Worm (Caenorhabditis elegans) whole organism, mixed stage, embryonic: ENCODE measurements around the gene Y53F4B.14.

Source experiments
- M03D4.4 ChIP-seq: sonication (generic microtip); optimal IDR thresholded peaks from 2 replicates; lab custom pipeline; 2017; ENCODE audit warnings: mild to moderate bottlenecking, missing genetic modification characterization, missing compliant biosample characterization
- bed-3 ChIP-seq: fragments of 200-800 bp; sonication (Bioruptor generic); optimal IDR thresholded peaks from 3 replicates; lab custom pipeline; 2018; ENCODE audit warnings: mild to moderate bottlenecking, missing genetic modification characterization, moderate library complexity, missing compliant biosample characterization
- ceh-43 ChIP-seq: fragments of 200-800 bp; sonication (Bioruptor generic); optimal IDR thresholded peaks from 2 replicates; lab custom pipeline; 2018; ENCODE audit warnings: mild to moderate bottlenecking, missing genetic modification characterization, moderate library complexity, missing compliant biosample characterization
- drap-1 ChIP-seq: fragments of 200-800 bp; sonication (Bioruptor generic); optimal IDR thresholded peaks from 3 replicates; lab custom pipeline; 2018; ENCODE audit warnings: mild to moderate bottlenecking, missing genetic modification characterization, missing compliant biosample characterization
- elt-1 ChIP-seq: sonication (generic microtip); optimal IDR thresholded peaks from 2 replicates; lab custom pipeline; 2017; ENCODE audit warnings: missing genetic modification characterization, mild to moderate bottlenecking, missing compliant biosample characterization, antibody characterized with exemption, moderate library complexity, borderline replicate concordance; ENCODE audit not compliant: insufficient read depth
- elt-3 ChIP-seq: fragments of 150-350 bp; optimal IDR thresholded peaks from 2 replicates; lab custom pipeline; 2014; ENCODE audit warnings: missing biosample characterization, missing genetic modification characterization
- flh-1 ChIP-seq: fragments of 200-800 bp; sonication (Bioruptor generic); optimal IDR thresholded peaks from 2 replicates; lab custom pipeline; 2018; ENCODE audit warnings: mild to moderate bottlenecking, missing genetic modification characterization, moderate library complexity, missing compliant biosample characterization
- ham-2 ChIP-seq: fragments of 200-800 bp; sonication (Bioruptor generic); optimal IDR thresholded peaks from 2 replicates; lab custom pipeline; 2018; ENCODE audit warnings: mild to moderate bottlenecking, missing genetic modification characterization, missing compliant biosample characterization
- lin-13 ChIP-seq: fragments of 150-350 bp; optimal IDR thresholded peaks from 2 replicates; lab custom pipeline; 2014; ENCODE audit warnings: missing biosample characterization, missing genetic modification characterization
- lin-32 ChIP-seq: fragments of 200-800 bp; sonication (Bioruptor generic); optimal IDR thresholded peaks from 2 replicates; lab custom pipeline; 2018; ENCODE audit warnings: mild to moderate bottlenecking, missing genetic modification characterization, missing compliant biosample characterization
- mab-5 ChIP-seq: fragments of 150-350 bp; optimal IDR thresholded peaks from 2 replicates; lab custom pipeline; 2014; ENCODE audit warnings: missing biosample characterization, missing genetic modification characterization
- nhr-12 ChIP-seq: fragments of 150-350 bp; optimal IDR thresholded peaks from 2 replicates; lab custom pipeline; 2014; ENCODE audit warnings: missing biosample characterization, missing genetic modification characterization
- nhr-2 ChIP-seq: fragments of 150-350 bp; optimal IDR thresholded peaks from 2 replicates; lab custom pipeline; 2014; ENCODE audit warnings: missing biosample characterization, missing genetic modification characterization
- nhr-28 ChIP-seq: fragments of 150-350 bp; optimal IDR thresholded peaks from 2 replicates; lab custom pipeline; 2014; ENCODE audit warnings: missing biosample characterization, missing genetic modification characterization
- sem-2 ChIP-seq: fragments of 200-800 bp; sonication (Bioruptor generic); optimal IDR thresholded peaks from 2 replicates; lab custom pipeline; 2018; ENCODE audit warnings: mild to moderate bottlenecking, missing genetic modification characterization, missing compliant biosample characterization
- sptf-1 ChIP-seq: sonication (generic microtip); optimal IDR thresholded peaks from 2 replicates; lab custom pipeline; 2017; ENCODE audit warnings: mild to moderate bottlenecking, missing genetic modification characterization, moderate library complexity, missing compliant biosample characterization
- unc-120 ChIP-seq: sonication (generic microtip); optimal IDR thresholded peaks from 2 replicates; lab custom pipeline; 2017; ENCODE audit warnings: missing genetic modification characterization, missing compliant biosample characterization; ENCODE audit not compliant: poor library complexity, severe bottlenecking

Y53F4B.14 gene

DNA sequence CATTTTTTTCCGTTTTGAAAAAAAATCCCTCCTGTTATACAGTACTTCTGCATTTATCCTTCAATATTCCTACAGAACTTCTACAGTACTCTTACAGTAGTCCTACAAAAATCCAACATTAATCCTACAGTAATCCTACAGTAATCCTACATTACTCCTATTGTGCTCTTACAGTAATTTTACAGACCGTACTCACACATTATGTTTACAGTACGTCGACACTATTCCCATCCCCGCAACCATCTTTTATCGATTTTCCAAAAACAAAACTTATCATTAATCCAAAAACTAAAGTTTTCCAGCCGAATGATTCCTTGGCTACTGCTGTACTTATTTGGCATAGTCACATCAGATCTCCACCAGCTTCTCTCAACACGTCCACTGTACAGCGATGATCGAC is 46.4 kb downstream of the Y53F4B.14 start, which contains the start of gene Y53F4B.20:
TSS of gene Y53F4B.20 (plus strand) at position 301 of the 400 bp plus-strand sequence.
- TF ChIP-seq ceh-43 (GFP tag; lab: Kevin White, UChicago) (no peak), ham-2 (no peak), mab-5 (tag; lab: Kevin White, UChicago) (no peak), sem-2 (no peak), elt-1 (tag; lab: Kevin White, UChicago) (no peak), lin-13 (tag; lab: Kevin White, UChicago) (no peak), elt-3 (tag; lab: Kevin White, UChicago) (no peak), nhr-12 (tag; lab: Kevin White, UChicago) (no peak), bed-3 (GFP tag; lab: Kevin White, UChicago) (no peak), M03D4.4 (tag; lab: Kevin White, UChicago) (no peak), flh-1 (GFP tag; lab: Kevin White, UChicago) (no peak), lin-32 (no peak), drap-1 (GFP tag; lab: Kevin White, UChicago) (no peak), sptf-1 (no peak), nhr-28 (tag; lab: Kevin White, UChicago) (no peak), nhr-2 (no peak), unc-120 (tag; lab: Kevin White, UChicago) (no peak)
